Worm (Caenorhabditis elegans) whole organism, L1 larva: ENCODE measurements around the gene gfrp-1.
A peak's percentile ranks its signal among the peaks of the same experiment; 100 is the strongest.

Experiments
- C04F5.9 ChIP-seq: sonication (generic microtip); optimal IDR thresholded peaks from 2 replicates; lab custom pipeline; 2016; ENCODE audit warnings: missing genetic modification characterization, missing compliant biosample characterization
- C16A3.4 ChIP-seq: fragments of 150-350 bp; optimal IDR thresholded peaks from 2 replicates; lab custom pipeline; 2014; ENCODE audit warnings: missing biosample characterization, missing genetic modification characterization
- C34B4.2 ChIP-seq: sonication (generic microtip); optimal IDR thresholded peaks from 2 replicates; lab custom pipeline; 2017; ENCODE audit warnings: mild to moderate bottlenecking, missing genetic modification characterization, missing compliant biosample characterization
- F16B12.6 ChIP-seq: fragments of 150-350 bp; optimal IDR thresholded peaks from 2 replicates; lab custom pipeline; 2014; ENCODE audit warnings: missing biosample characterization, missing genetic modification characterization
- Y116A8C.19 ChIP-seq: sonication (generic microtip); optimal IDR thresholded peaks from 2 replicates; lab custom pipeline; 2016; ENCODE audit warnings: missing compliant biosample characterization, missing genetic modification characterization, borderline replicate concordance
- blmp-1 ChIP-seq: fragments of 150-350 bp; optimal IDR thresholded peaks from 2 replicates; lab custom pipeline; 2014; ENCODE audit warnings: missing biosample characterization, missing genetic modification characterization
- ceh-63 ChIP-seq: fragments of 200-800 bp; sonication (Bioruptor generic); optimal IDR thresholded peaks from 2 replicates; lab custom pipeline; 2018; ENCODE audit warnings: mild to moderate bottlenecking, missing genetic modification characterization, missing compliant biosample characterization
- ceh-8 ChIP-seq: fragments of 200-800 bp; sonication (Bioruptor generic); optimal IDR thresholded peaks from 2 replicates; lab custom pipeline; 2018; ENCODE audit warnings: mild to moderate bottlenecking, missing genetic modification characterization, moderate library complexity, missing compliant biosample characterization
- ceh-82 ChIP-seq, 3 experiments: fragments of 150-350 bp in 1 of 3; sonication (generic microtip) in 2 of 3; optimal IDR thresholded peaks; 2 replicates each; lab custom pipeline; 2014 to 2017; ENCODE audit warnings: missing biosample characterization in 3 of 3, missing genetic modification characterization in 3 of 3
- ceh-88 ChIP-seq: fragments of 200-800 bp; sonication (Bioruptor generic); IDR thresholded peaks from 2 replicates; pipeline ENCODE4 v1.3.6; 2022; ENCODE audit warnings: missing genetic modification characterization, missing compliant biosample characterization
- ceh-90 ChIP-seq: sonication (generic microtip); optimal IDR thresholded peaks from 2 replicates; lab custom pipeline; 2016; ENCODE audit warnings: missing genetic modification characterization, missing compliant biosample characterization
- ces-1 ChIP-seq: fragments of 150-350 bp; optimal IDR thresholded peaks from 2 replicates; lab custom pipeline; 2014; ENCODE audit warnings: missing biosample characterization, missing genetic modification reagents, missing genetic modification characterization
- egl-13 ChIP-seq: sonication (generic microtip); optimal IDR thresholded peaks from 2 replicates; lab custom pipeline; 2016; ENCODE audit warnings: missing genotype, missing genetic modification reagents, missing genetic modification characterization, missing compliant biosample characterization
- egl-27 ChIP-seq, 2 experiments: fragments of 150-350 bp in 1 of 2; sonication (generic microtip); optimal IDR thresholded peaks; 3 replicates each; lab custom pipeline; 2017 to 2018; ENCODE audit warnings: missing biosample characterization in 2 of 2, missing genetic modification characterization in 2 of 2, missing genetic modification reagents in 2 of 2
- elt-2 ChIP-seq: sonication (generic microtip); optimal IDR thresholded peaks from 2 replicates; lab custom pipeline; 2016; ENCODE audit warnings: missing genetic modification characterization, mild to moderate bottlenecking, inconsistent platforms, missing compliant biosample characterization, missing genetic modification reagents
- elt-3 ChIP-seq, 6 experiments: fragments of 150-350 bp in 1 of 6; sonication (generic microtip); optimal IDR thresholded peaks; 2 replicates each; lab custom pipeline; 2017 to 2018; ENCODE audit warnings: missing biosample characterization in 6 of 6, missing genetic modification characterization in 6 of 6, inconsistent platforms in 1 of 6
- ets-5 ChIP-seq: fragments of 200-800 bp; sonication (Bioruptor generic); IDR thresholded peaks from 2 replicates; pipeline ENCODE4 v1.3.6; 2022; ENCODE audit warnings: missing genetic modification characterization, missing compliant biosample characterization
- fkh-8 ChIP-seq: sonication (generic microtip); optimal IDR thresholded peaks from 2 replicates; lab custom pipeline; 2016; ENCODE audit warnings: mild to moderate bottlenecking, missing genetic modification characterization, missing compliant biosample characterization
- fos-1 ChIP-seq: fragments of 150-350 bp; optimal IDR thresholded peaks from 2 replicates; lab custom pipeline; 2014; ENCODE audit warnings: missing biosample characterization, missing genetic modification characterization
- hlh-17 ChIP-seq: fragments of 200-800 bp; sonication (Bioruptor generic); optimal IDR thresholded peaks from 2 replicates; lab custom pipeline; 2018; ENCODE audit warnings: missing genetic modification characterization, mild to moderate bottlenecking, missing compliant biosample characterization, moderate library complexity, borderline replicate concordance
- hlh-4 ChIP-seq: sonication (generic microtip); optimal IDR thresholded peaks from 2 replicates; lab custom pipeline; 2016; ENCODE audit warnings: mild to moderate bottlenecking, missing genetic modification characterization, missing compliant biosample characterization
- hpl-2 ChIP-seq: fragments of 150-350 bp; optimal IDR thresholded peaks from 2 replicates; lab custom pipeline; 2014; ENCODE audit warnings: missing biosample characterization, missing genetic modification reagents, missing genetic modification characterization
- isw-1 ChIP-seq: fragments of 200-800 bp; sonication (Bioruptor generic); IDR thresholded peaks from 2 replicates; pipeline ENCODE4 v1.3.6; 2022; ENCODE audit warnings: missing genetic modification characterization, missing compliant biosample characterization
- jun-1 ChIP-seq: fragments of 150-350 bp; optimal IDR thresholded peaks from 2 replicates; lab custom pipeline; 2014; ENCODE audit warnings: missing biosample characterization, missing genetic modification reagents, missing genetic modification characterization
- lin-15B ChIP-seq: fragments of 150-350 bp; sonication (generic microtip); optimal IDR thresholded peaks from 3 replicates; lab custom pipeline; 2014; ENCODE audit warnings: missing biosample characterization, missing genetic modification characterization
- lin-39 ChIP-seq: fragments of 150-350 bp; optimal IDR thresholded peaks from 2 replicates; lab custom pipeline; 2014; ENCODE audit warnings: missing biosample characterization, missing genetic modification reagents, missing genetic modification characterization
- lsy-2 ChIP-seq, 2 experiments: fragments of 150-350 bp; optimal IDR thresholded peaks; 2 replicates each; lab custom pipeline; 2014; ENCODE audit warnings: missing biosample characterization in 2 of 2, missing genetic modification characterization in 2 of 2
- mdl-1 ChIP-seq, 2 experiments: fragments of 150-350 bp; optimal IDR thresholded peaks; 2 replicates each; lab custom pipeline; 2014 to 2017; ENCODE audit warnings: missing biosample characterization in 2 of 2, missing genetic modification characterization in 2 of 2, inconsistent platforms in 1 of 2
- mef-2 ChIP-seq: fragments of 150-350 bp; optimal IDR thresholded peaks from 2 replicates; lab custom pipeline; 2014; ENCODE audit warnings: missing biosample characterization, missing genetic modification characterization
- nhr-19 ChIP-seq: fragments of 200-800 bp; sonication (Bioruptor generic); conservative IDR thresholded peaks from 2 replicates; pipeline ENCODE4 v1.3.6; 2022; ENCODE audit warnings: missing genetic modification characterization, missing compliant biosample characterization
- nhr-20 ChIP-seq: sonication (generic microtip); optimal IDR thresholded peaks from 2 replicates; lab custom pipeline; 2016; ENCODE audit warnings: mild to moderate bottlenecking, missing genetic modification characterization, missing compliant biosample characterization
- nhr-237 ChIP-seq: fragments of 150-350 bp; optimal IDR thresholded peaks from 2 replicates; lab custom pipeline; 2014; ENCODE audit warnings: missing biosample characterization, missing genetic modification characterization
- nhr-28 ChIP-seq: fragments of 150-350 bp; optimal IDR thresholded peaks from 2 replicates; lab custom pipeline; 2014; ENCODE audit warnings: missing biosample characterization, missing genetic modification characterization
- nhr-47 ChIP-seq: sonication (generic microtip); optimal IDR thresholded peaks from 2 replicates; lab custom pipeline; 2016; ENCODE audit warnings: mild to moderate bottlenecking, missing genetic modification characterization, moderate library complexity, missing compliant biosample characterization
- nhr-76 ChIP-seq: sonication (generic microtip); optimal IDR thresholded peaks from 2 replicates; lab custom pipeline; 2017; ENCODE audit warnings: missing biosample characterization, missing genetic modification characterization
- nhr-85 ChIP-seq: sonication (generic microtip); peaks from one replicate; lab custom pipeline; 2016; ENCODE audit warnings: missing genetic modification characterization, inconsistent platforms, missing compliant biosample characterization
- pax-3 ChIP-seq: fragments of 200-800 bp; sonication (Bioruptor generic); optimal IDR thresholded peaks from 2 replicates; lab custom pipeline; 2018; ENCODE audit warnings: mild to moderate bottlenecking, missing genetic modification characterization, moderate library complexity, missing compliant biosample characterization
- pqm-1 ChIP-seq: sonication (generic microtip); optimal IDR thresholded peaks from 3 replicates; lab custom pipeline; 2017; ENCODE audit warnings: missing biosample characterization, missing genetic modification characterization
- rnt-1 ChIP-seq: sonication (generic microtip); optimal IDR thresholded peaks from 2 replicates; lab custom pipeline; 2016; ENCODE audit warnings: mild to moderate bottlenecking, missing genetic modification characterization, moderate library complexity, missing compliant biosample characterization
- skn-1 ChIP-seq: fragments of 150-350 bp; optimal IDR thresholded peaks from 2 replicates; lab custom pipeline; 2014; ENCODE audit warnings: missing biosample characterization, missing genetic modification characterization
- sup-37 ChIP-seq: fragments of 200-800 bp; sonication (Bioruptor generic); optimal IDR thresholded peaks from 2 replicates; lab custom pipeline; 2018; ENCODE audit warnings: mild to moderate bottlenecking, missing genetic modification characterization, missing compliant biosample characterization
- tbx-2 ChIP-seq: sonication (generic microtip); optimal IDR thresholded peaks from 2 replicates; lab custom pipeline; 2016; ENCODE audit warnings: missing genetic modification characterization, missing compliant biosample characterization
- tlp-1 ChIP-seq: fragments of 150-350 bp; optimal IDR thresholded peaks from 2 replicates; lab custom pipeline; 2014; ENCODE audit warnings: missing biosample characterization, missing genetic modification characterization
- unc-30 ChIP-seq: sonication (generic microtip); optimal IDR thresholded peaks from 2 replicates; lab custom pipeline; 2017; ENCODE audit warnings: missing biosample characterization, missing genetic modification characterization
- unc-62 ChIP-seq: fragments of 150-350 bp; optimal IDR thresholded peaks from 2 replicates; lab custom pipeline; 2014; ENCODE audit warnings: missing biosample characterization, missing genetic modification reagents, missing genetic modification characterization
- zip-4 ChIP-seq: fragments of 200-800 bp; sonication (Bioruptor generic); optimal IDR thresholded peaks from 2 replicates; lab custom pipeline; 2018; ENCODE audit warnings: mild to moderate bottlenecking, missing genetic modification characterization, moderate library complexity, missing compliant biosample characterization
- ztf-11 ChIP-seq, 2 experiments: sonication (generic microtip); optimal IDR thresholded peaks; 2 replicates each; lab custom pipeline; 2016 to 2017; ENCODE audit warnings: missing genetic modification characterization in 2 of 2, missing biosample characterization in 1 of 2, missing compliant biosample characterization in 1 of 2

gfrp-1 gene

ce11 chrIV:187336-187735 lies 16.1 kb upstream of the gfrp-1 start:
- TF ChIP-seq nhr-47 (tag; lab: Kevin White, UChicago) (no peak), fos-1 (tag; lab: Kevin White, UChicago) (no peak), elt-2 (tag; lab: Kevin White, UChicago) (peak; percentile 5), ceh-8 (GFP tag; lab: Kevin White, UChicago) (no peak), pax-3 (no peak)

- TF ChIP-seq fos-1 (tag; lab: Kevin White, UChicago), result no peak
- no peak for TF ChIP-seq isw-1
- no peak for TF ChIP-seq ceh-63 (GFP tag; lab: Kevin White, UChicago)
- no peak for TF ChIP-seq lin-15B (tag; lab: Kevin White, UChicago)
- no peak for TF ChIP-seq fkh-8 (tag; lab: Kevin White, UChicago)
- TF ChIP-seq lin-39 (tag; lab: Kevin White, UChicago), result no peak
- no peak for TF ChIP-seq tbx-2 (tag; lab: Kevin White, UChicago)
Observed at ce11 chrIV:189087-189486, 14.3 kb upstream of the gfrp-1 start.

DNA sequence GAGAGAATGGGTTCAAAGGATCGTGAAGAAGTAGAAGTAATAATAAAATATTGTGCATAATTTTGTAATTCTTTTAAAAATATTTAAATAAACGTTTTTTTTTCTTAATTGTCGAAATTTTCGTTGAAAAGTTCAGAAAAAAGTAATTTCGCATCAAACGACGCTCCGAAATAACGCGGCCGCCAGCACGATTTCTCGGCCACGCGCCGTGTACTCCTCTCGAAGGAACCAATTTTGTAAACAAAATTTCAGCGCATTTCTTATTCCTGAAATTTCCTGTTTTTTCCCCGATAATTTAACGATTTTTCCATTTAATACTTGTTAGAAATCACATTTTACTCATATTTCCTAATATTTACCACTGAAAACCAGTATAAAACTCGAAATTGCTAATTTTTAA lies 11.4 kb upstream of the gfrp-1 start, which contains the start of gene Y38C1AA.12:
Y38C1AA.12 (plus strand) TSS at position 211 of the 400 bp plus-strand sequence.
- TF ChIP-seq nhr-28 (no peak), sup-37 (GFP tag; lab: Kevin White, UChicago) (peak; percentile 9), pqm-1 (tag; lab: Kevin White, UChicago) (no peak), zip-4 (GFP tag; lab: Kevin White, UChicago) (peak; percentile 70), mdl-1 (tag; optimal IDR thresholded peaks at IDR 0.05; lab: Kevin White, UChicago) (peak in 1 of 2 experiments; percentile 56), ets-5 (no peak), skn-1 (tag; lab: Kevin White, UChicago) (peak; percentile 78), elt-3 (tag; optimal IDR thresholded peaks at IDR 0.05; lab: Kevin White, UChicago) (peak in 2 of 6 experiments; percentile 14 to 32), nhr-85 (tag; lab: Kevin White, UChicago) (peak; percentile 96), ceh-90 (peak; percentile 95), nhr-47 (tag; lab: Kevin White, UChicago) (peak; percentile 94), egl-27 (tag; optimal IDR thresholded peaks at IDR 0.05; lab: Kevin White, UChicago) (no peak), nhr-19 (peak; percentile 87), fos-1 (tag; lab: Kevin White, UChicago) (peak; percentile 33), C34B4.2 (tag; lab: Kevin White, UChicago) (no peak), lsy-2 (tag; optimal IDR thresholded peaks at IDR 0.05; lab: Kevin White, UChicago) (peak; percentile 84 to 88), hlh-17 (GFP tag; lab: Kevin White, UChicago) (no peak), C04F5.9 (tag; lab: Kevin White, UChicago) (peak; percentile 91), nhr-20 (peak; percentile 92), isw-1 (peak; percentile 79), lin-39 (tag; lab: Kevin White, UChicago) (peak; percentile 73), tlp-1 (tag; lab: Kevin White, UChicago) (no peak), egl-13 (tag; lab: Kevin White, UChicago) (peak; percentile 95), pax-3 (peak; percentile 92), tbx-2 (tag; lab: Kevin White, UChicago) (peak; percentile 92), Y116A8C.19 (tag; lab: Kevin White, UChicago) (peak; percentile 83), elt-2 (tag; lab: Kevin White, UChicago) (peak; percentile 73), hpl-2 (GFP tag; lab: Kevin White, UChicago) (no peak), nhr-76 (tag; lab: Kevin White, UChicago) (no peak), ztf-11 (tag; optimal IDR thresholded peaks at IDR 0.05; lab: Kevin White, UChicago) (peak in 1 of 2 experiments; percentile 97), unc-30 (tag; lab: Kevin White, UChicago) (no peak), jun-1 (tag; lab: Kevin White, UChicago) (peak; percentile 46), mef-2 (tag; lab: Kevin White, UChicago) (no peak), C16A3.4 (peak; percentile 80), ceh-88 (peak; percentile 75), blmp-1 (tag; lab: Kevin White, UChicago) (peak; percentile 50), ceh-8 (GFP tag; lab: Kevin White, UChicago) (peak; percentile 54), rnt-1 (tag; lab: Kevin White, UChicago) (peak; percentile 99), ces-1 (no peak), F16B12.6 (peak; percentile 46), hlh-4 (tag; lab: Kevin White, UChicago) (peak; percentile 77), ceh-82 (tag; optimal IDR thresholded peaks at IDR 0.05; lab: Kevin White, UChicago) (peak; percentile 78 to 88 (median 79)), unc-62 (GFP tag; lab: Kevin White, UChicago) (no peak), nhr-237 (tag; lab: Kevin White, UChicago) (peak; percentile 33)
